Worm (Caenorhabditis elegans) whole organism, mixed stage, embryonic: ENCODE measurements around the gene C55C3.73.

Experiments used
- M03D4.4 ChIP-seq: sonication (generic microtip); optimal IDR thresholded peaks from 2 replicates; lab custom pipeline; 2017; ENCODE audit warnings: mild to moderate bottlenecking, missing genetic modification characterization, missing compliant biosample characterization
- bed-3 ChIP-seq: fragments of 200-800 bp; sonication (Bioruptor generic); optimal IDR thresholded peaks from 3 replicates; lab custom pipeline; 2018; ENCODE audit warnings: mild to moderate bottlenecking, missing genetic modification characterization, moderate library complexity, missing compliant biosample characterization
- blmp-1 ChIP-seq: fragments of 150-350 bp; optimal IDR thresholded peaks from 2 replicates; lab custom pipeline; 2014; ENCODE audit warnings: missing biosample characterization, missing genetic modification characterization
- ceh-43 ChIP-seq: fragments of 200-800 bp; sonication (Bioruptor generic); optimal IDR thresholded peaks from 2 replicates; lab custom pipeline; 2018; ENCODE audit warnings: mild to moderate bottlenecking, missing genetic modification characterization, moderate library complexity, missing compliant biosample characterization
- ceh-83 ChIP-seq: fragments of 200-800 bp; sonication (Bioruptor generic); optimal IDR thresholded peaks from 2 replicates; lab custom pipeline; 2018; ENCODE audit warnings: mild to moderate bottlenecking, missing genetic modification characterization, missing compliant biosample characterization
- ces-1 ChIP-seq: fragments of 150-350 bp; optimal IDR thresholded peaks from 2 replicates; lab custom pipeline; 2014; ENCODE audit warnings: missing biosample characterization, missing genetic modification reagents, missing genetic modification characterization
- cnd-1 ChIP-seq: fragments of 200-800 bp; sonication (Bioruptor generic); optimal IDR thresholded peaks from 2 replicates; lab custom pipeline; 2018; ENCODE audit warnings: mild to moderate bottlenecking, missing genetic modification characterization, missing compliant biosample characterization
- drap-1 ChIP-seq: fragments of 200-800 bp; sonication (Bioruptor generic); optimal IDR thresholded peaks from 3 replicates; lab custom pipeline; 2018; ENCODE audit warnings: mild to moderate bottlenecking, missing genetic modification characterization, missing compliant biosample characterization
- elt-1 ChIP-seq: sonication (generic microtip); optimal IDR thresholded peaks from 2 replicates; lab custom pipeline; 2017; ENCODE audit warnings: missing genetic modification characterization, mild to moderate bottlenecking, missing compliant biosample characterization, antibody characterized with exemption, moderate library complexity, borderline replicate concordance; ENCODE audit not compliant: insufficient read depth
- elt-3 ChIP-seq: fragments of 150-350 bp; optimal IDR thresholded peaks from 2 replicates; lab custom pipeline; 2014; ENCODE audit warnings: missing biosample characterization, missing genetic modification characterization
- flh-1 ChIP-seq: fragments of 200-800 bp; sonication (Bioruptor generic); optimal IDR thresholded peaks from 2 replicates; lab custom pipeline; 2018; ENCODE audit warnings: mild to moderate bottlenecking, missing genetic modification characterization, moderate library complexity, missing compliant biosample characterization
- ham-2 ChIP-seq: fragments of 200-800 bp; sonication (Bioruptor generic); optimal IDR thresholded peaks from 2 replicates; lab custom pipeline; 2018; ENCODE audit warnings: mild to moderate bottlenecking, missing genetic modification characterization, missing compliant biosample characterization
- lin-13 ChIP-seq: fragments of 150-350 bp; optimal IDR thresholded peaks from 2 replicates; lab custom pipeline; 2014; ENCODE audit warnings: missing biosample characterization, missing genetic modification characterization
- lin-32 ChIP-seq: fragments of 200-800 bp; sonication (Bioruptor generic); optimal IDR thresholded peaks from 2 replicates; lab custom pipeline; 2018; ENCODE audit warnings: mild to moderate bottlenecking, missing genetic modification characterization, missing compliant biosample characterization
- lsy-2 ChIP-seq: fragments of 150-350 bp; optimal IDR thresholded peaks from 2 replicates; lab custom pipeline; 2014; ENCODE audit warnings: missing biosample characterization, missing genetic modification characterization
- mep-1 ChIP-seq: fragments of 150-350 bp; optimal IDR thresholded peaks from 2 replicates; lab custom pipeline; 2017; ENCODE audit warnings: missing biosample characterization, missing genetic modification reagents, missing genetic modification characterization, inconsistent platforms
- nhr-12 ChIP-seq: fragments of 150-350 bp; optimal IDR thresholded peaks from 2 replicates; lab custom pipeline; 2014; ENCODE audit warnings: missing biosample characterization, missing genetic modification characterization
- nhr-237 ChIP-seq: fragments of 150-350 bp; optimal IDR thresholded peaks from 2 replicates; lab custom pipeline; 2014; ENCODE audit warnings: missing biosample characterization, missing genetic modification characterization
- nhr-28 ChIP-seq: fragments of 150-350 bp; optimal IDR thresholded peaks from 2 replicates; lab custom pipeline; 2014; ENCODE audit warnings: missing biosample characterization, missing genetic modification characterization
- nhr-76 ChIP-seq: sonication (generic microtip); optimal IDR thresholded peaks from 2 replicates; lab custom pipeline; 2017; ENCODE audit warnings: missing biosample characterization, missing genetic modification characterization
- pha-4 ChIP-seq: fragments of 150-350 bp; optimal IDR thresholded peaks from 2 replicates; lab custom pipeline; 2018; ENCODE audit warnings: missing biosample characterization, missing genetic modification reagents, missing genetic modification characterization
- sem-2 ChIP-seq: fragments of 200-800 bp; sonication (Bioruptor generic); optimal IDR thresholded peaks from 2 replicates; lab custom pipeline; 2018; ENCODE audit warnings: mild to moderate bottlenecking, missing genetic modification characterization, missing compliant biosample characterization
- sptf-1 ChIP-seq: sonication (generic microtip); optimal IDR thresholded peaks from 2 replicates; lab custom pipeline; 2017; ENCODE audit warnings: mild to moderate bottlenecking, missing genetic modification characterization, moderate library complexity, missing compliant biosample characterization
- tbx-8 ChIP-seq: fragments of 200-800 bp; sonication (Bioruptor generic); optimal IDR thresholded peaks from 2 replicates; lab custom pipeline; 2018; ENCODE audit warnings: mild to moderate bottlenecking, missing genetic modification characterization, moderate library complexity, missing compliant biosample characterization
- unc-120 ChIP-seq: sonication (generic microtip); optimal IDR thresholded peaks from 2 replicates; lab custom pipeline; 2017; ENCODE audit warnings: missing genetic modification characterization, missing compliant biosample characterization; ENCODE audit not compliant: poor library complexity, severe bottlenecking
- unc-39 ChIP-seq: fragments of 150-350 bp; optimal IDR thresholded peaks from 2 replicates; lab custom pipeline; 2014; ENCODE audit warnings: missing biosample characterization, missing genetic modification characterization
- unc-62 ChIP-seq: fragments of 150-350 bp; optimal IDR thresholded peaks from 2 replicates; lab custom pipeline; 2014; ENCODE audit warnings: missing biosample characterization, missing genetic modification reagents, missing genetic modification characterization
- zip-8 ChIP-seq: fragments of 150-350 bp; optimal IDR thresholded peaks from 2 replicates; lab custom pipeline; 2014; ENCODE audit warnings: missing biosample characterization, missing genetic modification characterization
- ztf-11 ChIP-seq: fragments of 150-350 bp; optimal IDR thresholded peaks from 2 replicates; lab custom pipeline; 2014; ENCODE audit warnings: missing biosample characterization, missing genetic modification characterization

C55C3.73 gene

ce11 chrIV:5659461-5659860 lies 43.8 kb downstream of the C55C3.73 start:
- TF ChIP-seq sem-2: no peak
- TF ChIP-seq lin-32 (GFP tag; lab: Kevin White, UChicago): no peak
- no peak for TF ChIP-seq ztf-11 (tag; lab: Kevin White, UChicago)
- TF ChIP-seq ceh-83: no peak
- TF ChIP-seq unc-39: no peak
- no peak for TF ChIP-seq sptf-1 (tag; lab: Kevin White, UChicago)

- TF ChIP-seq elt-1 (tag; lab: Kevin White, UChicago) (no peak), ham-2 (GFP tag; lab: Kevin White, UChicago) (no peak), tbx-8 (GFP tag; lab: Kevin White, UChicago) (no peak), zip-8 (tag; lab: Kevin White, UChicago) (no peak), lsy-2 (tag; lab: Kevin White, UChicago) (no peak), lin-13 (tag; lab: Kevin White, UChicago) (no peak), pha-4 (tag; lab: Kevin White, UChicago) (no peak), flh-1 (GFP tag; lab: Kevin White, UChicago) (no peak), nhr-76 (tag; lab: Kevin White, UChicago) (no peak), drap-1 (GFP tag; lab: Kevin White, UChicago) (no peak), ceh-43 (GFP tag; lab: Kevin White, UChicago) (no peak)
These were observed 44.4 kb downstream of the C55C3.73 start for ce11 chrIV:5658897-5659296.

ce11 chrIV:5658225-5658624 lies 45.0 kb downstream of the C55C3.73 start:
- no peak for TF ChIP-seq bed-3
- no peak for TF ChIP-seq lin-32 (GFP tag; lab: Kevin White, UChicago)
- peak; percentile 19 for TF ChIP-seq ces-1 (GFP tag; lab: Kevin White, UChicago)

ce11 chrIV:5657126-5657666 lies 46.1 kb downstream of the C55C3.73 start:
- peak; percentile 49 for TF ChIP-seq unc-62 (GFP tag; lab: Kevin White, UChicago)
- peak; percentile 41 for TF ChIP-seq unc-120
- TF ChIP-seq lsy-2 (tag; lab: Kevin White, UChicago): no peak
- peak; percentile 50 for TF ChIP-seq pha-4 (tag; lab: Kevin White, UChicago)
- TF ChIP-seq elt-1 (tag; lab: Kevin White, UChicago): peak; percentile 27
- no peak for TF ChIP-seq sem-2
- peak; percentile 85 for TF ChIP-seq nhr-237 (tag; lab: Kevin White, UChicago)
- TF ChIP-seq blmp-1: peak; percentile 10
- peak; percentile 73 for TF ChIP-seq ham-2 (GFP tag; lab: Kevin White, UChicago)

- TF ChIP-seq unc-120: no peak
- peak; percentile 47 for TF ChIP-seq unc-62 (GFP tag; lab: Kevin White, UChicago)
- TF ChIP-seq nhr-12 (tag; lab: Kevin White, UChicago): no peak
- TF ChIP-seq nhr-237 (tag; lab: Kevin White, UChicago): peak; percentile 86
- no peak for TF ChIP-seq sem-2
- TF ChIP-seq blmp-1: no peak
- TF ChIP-seq elt-3 (tag; lab: Kevin White, UChicago): peak; percentile 16
- TF ChIP-seq lin-13 (tag; lab: Kevin White, UChicago): no peak
- TF ChIP-seq lsy-2 (tag; lab: Kevin White, UChicago): no peak
- TF ChIP-seq ces-1 (GFP tag; lab: Kevin White, UChicago): no peak
- TF ChIP-seq ham-2 (GFP tag; lab: Kevin White, UChicago): no peak
- TF ChIP-seq sptf-1 (tag; lab: Kevin White, UChicago): no peak
- no peak for TF ChIP-seq M03D4.4 (tag; lab: Kevin White, UChicago)
- TF ChIP-seq zip-8 (tag; lab: Kevin White, UChicago): no peak
- TF ChIP-seq nhr-76 (tag; lab: Kevin White, UChicago): no peak
- TF ChIP-seq nhr-28 (tag; lab: Kevin White, UChicago): peak; percentile 67
- TF ChIP-seq pha-4 (tag; lab: Kevin White, UChicago): no peak
- TF ChIP-seq, all 35 proteins: peak for 4
These were observed 47.3 kb downstream of the C55C3.73 start for ce11 chrIV:5655966-5656389.

- TF ChIP-seq mep-1 (tag; lab: Kevin White, UChicago) (no peak), cnd-1 (no peak), ceh-83 (no peak), lin-13 (tag; lab: Kevin White, UChicago) (no peak), bed-3 (no peak), nhr-76 (tag; lab: Kevin White, UChicago) (no peak)
These were observed 48.6 kb downstream of the C55C3.73 start for ce11 chrIV:5654693-5655092.
